Fruit fly (Drosophila melanogaster) whole organism, embryonic: Measurements from ENCODE around the gene Mabi.

Experiments
- Aef1 ChIP-seq: fragments of 200-800 bp; sonication (Bioruptor generic); IDR thresholded peaks from 3 replicates; pipeline ENCODE4 v1.3.6; 2022; ENCODE audit warnings: missing biosample characterization, missing genetic modification characterization
- Awh ChIP-seq: fragments of 200-800 bp; sonication (Bioruptor generic); IDR thresholded peaks from 2 replicates; pipeline ENCODE4, ENCODE4 v1.3.6; 2022; ENCODE audit warnings: missing biosample characterization, missing genetic modification characterization
- Bgb ChIP-seq: fragments of 200-800 bp; sonication (Bioruptor generic); IDR thresholded peaks from 2 replicates; pipeline ENCODE4 v1.3.6; 2022; ENCODE audit warnings: missing biosample characterization, missing genetic modification characterization; ENCODE audit not compliant: partially characterized antibody
- C15 ChIP-seq: fragments of 200-800 bp; sonication (Bioruptor generic); IDR thresholded peaks from 3 replicates; pipeline ENCODE4 v1.3.6; 2022; ENCODE audit warnings: missing biosample characterization, missing genetic modification characterization
- CG1024 ChIP-seq: fragments of 200-800 bp; sonication (Bioruptor generic); IDR thresholded peaks from 2 replicates; pipeline ENCODE4 v1.3.6; 2022; ENCODE audit warnings: missing biosample characterization, missing genetic modification characterization
- CG10366 ChIP-seq: fragments of 200-800 bp; sonication (Bioruptor generic); IDR thresholded peaks from 2 replicates; pipeline ENCODE4 v1.3.6; 2022; ENCODE audit warnings: missing biosample characterization, missing genetic modification characterization
- CG11093 ChIP-seq: fragments of 200-800 bp; sonication (Bioruptor generic); IDR thresholded peaks from 3 replicates; pipeline ENCODE4 v1.3.6; 2022; ENCODE audit warnings: missing biosample characterization, missing genetic modification characterization
- CG14050 ChIP-seq: fragments of 200-800 bp; sonication (Bioruptor generic); IDR thresholded peaks from 3 replicates; pipeline ENCODE4 v1.3.6; 2022; ENCODE audit warnings: missing biosample characterization, missing genetic modification characterization
- CG14965 ChIP-seq: fragments of 200-800 bp; sonication (Bioruptor generic); optimal IDR thresholded peaks from 2 replicates; lab custom pipeline; 2016; ENCODE audit warnings: missing biosample characterization, missing genetic modification characterization, borderline replicate concordance
- CG15479 ChIP-seq: fragments of 200-800 bp; sonication (Bioruptor generic); optimal IDR thresholded peaks from 3 replicates; lab custom pipeline; 2019; ENCODE audit warnings: missing biosample characterization, mild to moderate bottlenecking, missing genetic modification characterization, moderate library complexity
- CG2120 ChIP-seq: fragments of 200-800 bp; sonication (Bioruptor generic); optimal IDR thresholded peaks from 3 replicates; lab custom pipeline; 2016; ENCODE audit warnings: missing biosample characterization, missing genetic modification characterization
- CG2678 ChIP-seq: fragments of 200-800 bp; sonication (Bioruptor generic); optimal IDR thresholded peaks from 3 replicates; lab custom pipeline; 2019; ENCODE audit warnings: missing biosample characterization, mild to moderate bottlenecking, missing genetic modification characterization, moderate library complexity
- CG2889 ChIP-seq: fragments of 200-800 bp; sonication (Bioruptor generic); IDR thresholded peaks from 3 replicates; pipeline ENCODE4 v1.3.6; 2022; ENCODE audit warnings: missing biosample characterization, missing genetic modification characterization
- CG30403 ChIP-seq: fragments of 200-800 bp; sonication (Bioruptor generic); optimal IDR thresholded peaks from 3 replicates; lab custom pipeline; 2016; ENCODE audit warnings: missing biosample characterization, missing genetic modification characterization
- CG31365 ChIP-seq: fragments of 200-800 bp; sonication (Bioruptor generic); optimal IDR thresholded peaks from 2 replicates; lab custom pipeline; 2018; ENCODE audit warnings: missing biosample characterization, mild to moderate bottlenecking, missing genetic modification characterization
- CG3838 ChIP-seq: fragments of 200-800 bp; sonication (Bioruptor generic); optimal IDR thresholded peaks from 3 replicates; lab custom pipeline; 2016; ENCODE audit warnings: missing biosample characterization, missing genetic modification characterization
- CG3847 ChIP-seq: fragments of 200-800 bp; sonication (Bioruptor generic); IDR thresholded peaks from 2 replicates; pipeline ENCODE4 v1.3.6; 2022; ENCODE audit warnings: missing biosample characterization, missing genetic modification characterization
- CG4707 ChIP-seq: fragments of 200-800 bp; sonication (Bioruptor generic); optimal IDR thresholded peaks from 2 replicates; lab custom pipeline; 2018; ENCODE audit warnings: missing biosample characterization, mild to moderate bottlenecking, missing genetic modification characterization, moderate library complexity
- CG8765 ChIP-seq: fragments of 200-800 bp; sonication (Bioruptor generic); IDR thresholded peaks from 2 replicates; pipeline ENCODE4 v1.3.6; 2022; ENCODE audit warnings: missing biosample characterization, missing genetic modification characterization
- Dip3 ChIP-seq: fragments of 200-800 bp; sonication (Bioruptor generic); optimal IDR thresholded peaks from 3 replicates; lab custom pipeline; 2016; ENCODE audit warnings: missing biosample characterization, missing genetic modification characterization
- Dll ChIP-seq: fragments of 200-800 bp; sonication (Bioruptor generic); IDR thresholded peaks from 4 replicates; pipeline ENCODE4 v1.3.6; 2022; ENCODE audit warnings: missing biosample characterization, missing genetic modification characterization; ENCODE audit not compliant: partially characterized antibody
- Elba2 ChIP-seq: fragments of 200-800 bp; sonication (Bioruptor generic); optimal IDR thresholded peaks from 3 replicates; lab custom pipeline; 2016; ENCODE audit warnings: missing biosample characterization, missing genetic modification characterization
- Ets65A ChIP-seq: fragments of 200-800 bp; sonication (Bioruptor generic); peaks from one replicate; lab custom pipeline; 2016; ENCODE audit warnings: missing biosample characterization, missing genetic modification characterization
- Gsc ChIP-seq: fragments of 200-800 bp; sonication (Bioruptor generic); IDR thresholded peaks from 2 replicates; pipeline ENCODE4 v1.3.6; 2022; ENCODE audit warnings: missing biosample characterization, missing genetic modification characterization
- Hmx ChIP-seq: fragments of 200-800 bp; sonication (Bioruptor generic); optimal IDR thresholded peaks from 2 replicates; lab custom pipeline; 2016; ENCODE audit warnings: missing biosample characterization, missing genetic modification characterization
- Lhr ChIP-seq: fragments of 200-800 bp; sonication (Bioruptor generic); optimal IDR thresholded peaks from 3 replicates; lab custom pipeline; 2017; ENCODE audit warnings: mild to moderate bottlenecking, missing biosample characterization, missing genetic modification reagents, missing genetic modification characterization
- Mes4 ChIP-seq: fragments of 200-800 bp; sonication (Bioruptor generic); optimal IDR thresholded peaks from 2 replicates; lab custom pipeline; 2016; ENCODE audit warnings: missing biosample characterization, missing genetic modification characterization
- Neu2 ChIP-seq: fragments of 200-800 bp; sonication (Bioruptor generic); optimal IDR thresholded peaks from 3 replicates; lab custom pipeline; 2016; ENCODE audit warnings: missing biosample characterization, missing genetic modification characterization, borderline replicate concordance
- PHDP ChIP-seq: fragments of 200-800 bp; sonication (Bioruptor generic); optimal IDR thresholded peaks from 3 replicates; lab custom pipeline; 2018; ENCODE audit warnings: missing biosample characterization, mild to moderate bottlenecking, missing genetic modification characterization, moderate library complexity
- Poxn ChIP-seq: fragments of 200-800 bp; sonication (Bioruptor generic); IDR thresholded peaks from 2 replicates; pipeline ENCODE4 v1.3.6; 2022; ENCODE audit warnings: missing biosample characterization, missing genetic modification characterization
- Sry-β ChIP-seq: fragments of 200-800 bp; sonication (Bioruptor generic); optimal IDR thresholded peaks from 2 replicates; lab custom pipeline; 2018; ENCODE audit warnings: missing biosample characterization, mild to moderate bottlenecking, missing genetic modification characterization, moderate library complexity
- Stat92E ChIP-seq, 3 experiments: fragments of >200 bp in 2 of 3; fragments of 200-800 bp in 1 of 3; sonication (Bioruptor generic) in 1 of 3; optimal IDR thresholded peaks; 2 replicates each; lab custom pipeline; 2017 to 2019; ENCODE audit warnings: missing biosample characterization in 3 of 3, missing genetic modification characterization in 3 of 3, mild to moderate bottlenecking in 1 of 3, moderate library complexity in 1 of 3
- cg ChIP-seq: fragments of 200-800 bp; sonication (Bioruptor generic); optimal IDR thresholded peaks from 3 replicates; lab custom pipeline; 2019; ENCODE audit warnings: missing biosample characterization, mild to moderate bottlenecking, missing genetic modification characterization, moderate library complexity
- croc ChIP-seq: fragments of 200-800 bp; sonication (Bioruptor generic); conservative IDR thresholded peaks from 3 replicates; pipeline ENCODE4 v1.3.6; 2022; ENCODE audit warnings: missing biosample characterization, missing genetic modification characterization
- crol ChIP-seq: fragments of 200-800 bp; sonication (Bioruptor generic); IDR thresholded peaks from 2 replicates; pipeline ENCODE4 v1.3.6; 2022; ENCODE audit warnings: missing biosample characterization, missing genetic modification characterization
- disco-r ChIP-seq: fragments of 200-800 bp; sonication (Bioruptor generic); optimal IDR thresholded peaks from 2 replicates; lab custom pipeline; 2016; ENCODE audit warnings: missing biosample characterization, missing genetic modification characterization
- esg ChIP-seq: fragments of 200-800 bp; sonication (Bioruptor generic); conservative IDR thresholded peaks from 2 replicates; pipeline ENCODE4 v1.3.6; 2022; ENCODE audit warnings: missing biosample characterization, missing genetic modification characterization
- fd3F ChIP-seq: fragments of 200-800 bp; sonication (Bioruptor generic); optimal IDR thresholded peaks from 2 replicates; lab custom pipeline; 2018; ENCODE audit warnings: missing biosample characterization, mild to moderate bottlenecking, missing genetic modification characterization, moderate library complexity
- fd96Cb ChIP-seq: fragments of 200-800 bp; sonication (Bioruptor generic); optimal IDR thresholded peaks from 2 replicates; lab custom pipeline; 2018; ENCODE audit warnings: missing biosample characterization, mild to moderate bottlenecking, missing genetic modification characterization, moderate library complexity
- ftz-f1 ChIP-seq: fragments of 200-800 bp; sonication (Bioruptor generic); optimal IDR thresholded peaks from 2 replicates; lab custom pipeline; 2016; ENCODE audit warnings: missing biosample characterization, missing genetic modification characterization
- ind ChIP-seq: fragments of 200-800 bp; sonication (Bioruptor generic); optimal IDR thresholded peaks from 3 replicates; lab custom pipeline; 2016; ENCODE audit warnings: missing biosample characterization, missing genetic modification characterization
- lmd ChIP-seq: fragments of 200-800 bp; sonication (Bioruptor generic); IDR thresholded peaks from 2 replicates; pipeline ENCODE4 v1.3.6; 2022; ENCODE audit warnings: missing biosample characterization, missing genetic modification characterization
- oc ChIP-seq: fragments of 200-800 bp; sonication (Bioruptor generic); optimal IDR thresholded peaks from 2 replicates; lab custom pipeline; 2018; ENCODE audit warnings: missing biosample characterization, mild to moderate bottlenecking, missing genetic modification characterization, moderate library complexity
- run ChIP-seq: fragments of 200-800 bp; sonication (Bioruptor generic); optimal IDR thresholded peaks from 3 replicates; lab custom pipeline; 2018; ENCODE audit warnings: missing biosample characterization, mild to moderate bottlenecking, missing genetic modification characterization
- salm ChIP-seq: fragments of 200-800 bp; sonication (Bioruptor generic); optimal IDR thresholded peaks from 2 replicates; lab custom pipeline; 2018; ENCODE audit warnings: missing biosample characterization, mild to moderate bottlenecking, missing genetic modification characterization
- sisA ChIP-seq: fragments of 200-800 bp; sonication (Bioruptor generic); IDR thresholded peaks from 2 replicates; pipeline ENCODE4 v1.3.6; 2022; ENCODE audit warnings: missing biosample characterization, missing genetic modification characterization
- slou ChIP-seq: fragments of 200-800 bp; sonication (Bioruptor generic); optimal IDR thresholded peaks from 3 replicates; lab custom pipeline; 2016; ENCODE audit warnings: missing biosample characterization, missing genetic modification characterization
- sr ChIP-seq: fragments of 200-800 bp; sonication (Bioruptor generic); IDR thresholded peaks from 3 replicates; pipeline ENCODE4 v1.3.6; 2022; ENCODE audit warnings: missing biosample characterization, missing genetic modification characterization
- tap ChIP-seq: fragments of 200-800 bp; optimal IDR thresholded peaks from 3 replicates; lab custom pipeline; 2019; ENCODE audit warnings: missing biosample characterization, mild to moderate bottlenecking, missing genetic modification characterization, moderate library complexity
- tx ChIP-seq: fragments of 200-800 bp; sonication (Bioruptor generic); optimal IDR thresholded peaks from 2 replicates; lab custom pipeline; 2016; ENCODE audit warnings: missing biosample characterization, missing genetic modification characterization
- yki ChIP-seq: fragments of >200 bp; optimal IDR thresholded peaks from 3 replicates; lab custom pipeline; 2018
- z ChIP-seq: fragments of 200-800 bp; sonication (Bioruptor generic); IDR thresholded peaks from 3 replicates; pipeline ENCODE4 v1.3.6; 2022; ENCODE audit warnings: missing biosample characterization, missing genetic modification characterization
- zfh1 ChIP-seq: fragments of 200-800 bp; sonication (Bioruptor generic); IDR thresholded peaks from 3 replicates; pipeline ENCODE4 v1.3.6; 2022; ENCODE audit warnings: missing biosample characterization, missing genetic modification characterization

The Mabi gene

dm6 chr2L:13205256-13205655, 29.2 kb downstream of the Mabi start (continued):
- TF ChIP-seq Dll (GFP tag; lab: Robert Waterston, UW) (no peak), Elba2 (no peak), C15 (GFP tag; lab: Robert Waterston, UW) (no peak), tx (no peak), PHDP (tag; lab: Kevin White, UChicago) (peak; percentile 29), Ets65A (GFP tag; lab: Kevin White, UChicago) (no peak), z (GFP tag; lab: Robert Waterston, UW) (no peak), CG14050 (GFP tag; lab: Robert Waterston, UW) (no peak), crol (peak; percentile 81), ind (GFP tag; lab: Kevin White, UChicago) (no peak), CG2678 (peak; percentile 31), CG4707 (GFP tag; lab: Kevin White, UChicago) (peak; percentile 55), Aef1 (GFP tag; lab: Robert Waterston, UW) (no peak), CG10366 (GFP tag; lab: Robert Waterston, UW) (no peak), oc (tag; lab: Kevin White, UChicago) (no peak), Mes4 (GFP tag; lab: Kevin White, UChicago) (no peak), esg (GFP tag; lab: Robert Waterston, UW) (no peak), sisA (GFP tag; lab: Robert Waterston, UW) (no peak), fd3F (no peak), zfh1 (GFP tag; lab: Robert Waterston, UW) (0 out of 3 replicates have a peak, but pooled peaks have one; percentile 28), fd96Cb (no peak), lmd (GFP tag; lab: Robert Waterston, UW) (no peak), ftz-f1 (GFP tag; lab: Kevin White, UChicago) (peak; percentile 95), sr (0 out of 3 replicates have a peak, but pooled peaks have one; percentile 64), Neu2 (GFP tag; lab: Kevin White, UChicago) (no peak), CG8765 (no peak), disco-r (GFP tag; lab: Kevin White, UChicago) (no peak), CG31365 (tag; lab: Kevin White, UChicago) (peak; percentile 41), CG2889 (no peak), Hmx (no peak), slou (GFP tag; lab: Kevin White, UChicago) (no peak), CG11093 (no peak), Dip3 (peak; percentile 22), run (tag; lab: Kevin White, UChicago) (peak; percentile 21), Sry-β (GFP tag; lab: Kevin White, UChicago) (no peak), croc (GFP tag; lab: Robert Waterston, UW) (no peak), Stat92E (GFP tag; optimal IDR thresholded peaks at IDR 0.05; lab: Kevin White, UChicago) (no peak), Lhr (no peak), Awh (peak; percentile 49; the same call in 1 of the 2 replicates), Bgb (no peak), CG3847 (no peak), Poxn (GFP tag; lab: Robert Waterston, UW) (no peak), CG30403 (no peak), yki (lab: Kevin White, UChicago) (no peak), CG3838 (GFP tag; lab: Kevin White, UChicago) (no peak), CG14965 (no peak), CG2120 (GFP tag; lab: Kevin White, UChicago) (peak; percentile 5), cg (peak; percentile 7), tap (no peak), Gsc (GFP tag; lab: Robert Waterston, UW) (no peak), CG15479 (peak; percentile 12), salm (no peak), CG1024 (GFP tag; lab: Robert Waterston, UW) (no peak)
